Worm (Caenorhabditis elegans) whole organism, L2 larva: Measurements from ENCODE around the gene sri-1.
"Not testable (repeated sequence)": the region's sequence is repeated elsewhere in the genome, so short reads cannot be mapped to it uniquely, and the experiment has no call there.

Experiments used
- C34F6.9 ChIP-seq: fragments of 150-350 bp; optimal IDR thresholded peaks from 2 replicates; lab custom pipeline; 2014; ENCODE audit warnings: missing biosample characterization, missing genetic modification characterization
- F13H6.1 ChIP-seq: sonication (generic microtip); optimal IDR thresholded peaks from 2 replicates; lab custom pipeline; 2016; ENCODE audit warnings: missing genetic modification characterization, missing compliant biosample characterization
- R02D3.7 ChIP-seq: fragments of 150-350 bp; optimal IDR thresholded peaks from 2 replicates; lab custom pipeline; 2014; ENCODE audit warnings: missing biosample characterization, missing genetic modification characterization
- Y55F3AM.14 ChIP-seq: fragments of 200-800 bp; sonication (Bioruptor generic); optimal IDR thresholded peaks from 2 replicates; lab custom pipeline; 2018; ENCODE audit warnings: mild to moderate bottlenecking, missing genetic modification characterization, missing compliant biosample characterization
- ZK546.5 ChIP-seq: sonication (generic microtip); optimal IDR thresholded peaks from 2 replicates; lab custom pipeline; 2017; ENCODE audit warnings: missing biosample characterization, missing genetic modification characterization
- aly-2 ChIP-seq: fragments of 150-350 bp; optimal IDR thresholded peaks from 2 replicates; lab custom pipeline; 2014; ENCODE audit warnings: missing biosample characterization, missing genetic modification characterization
- blmp-1 ChIP-seq: sonication (generic microtip); optimal IDR thresholded peaks from 2 replicates; lab custom pipeline; 2017; ENCODE audit warnings: missing genetic modification characterization, mild to moderate bottlenecking, missing compliant biosample characterization, antibody characterized with exemption, moderate library complexity; ENCODE audit not compliant: insufficient read depth
- ceh-16 ChIP-seq: fragments of 150-350 bp; optimal IDR thresholded peaks from 2 replicates; lab custom pipeline; 2014; ENCODE audit warnings: missing biosample characterization, missing genetic modification characterization
- ceh-82 ChIP-seq: fragments of 150-350 bp; optimal IDR thresholded peaks from 2 replicates; lab custom pipeline; 2014; ENCODE audit warnings: missing biosample characterization, missing genetic modification characterization
- crh-2 ChIP-seq: sonication (generic microtip); optimal IDR thresholded peaks from 2 replicates; lab custom pipeline; 2017; ENCODE audit warnings: missing biosample characterization, missing genetic modification characterization
- dmd-4 ChIP-seq: sonication (generic microtip); optimal IDR thresholded peaks from 2 replicates; lab custom pipeline; 2017; ENCODE audit warnings: missing biosample characterization, missing genetic modification characterization
- elt-1 ChIP-seq: fragments of 150-350 bp; optimal IDR thresholded peaks from 2 replicates; lab custom pipeline; 2014; ENCODE audit warnings: missing biosample characterization, missing genetic modification characterization
- elt-3 ChIP-seq: sonication (generic microtip); optimal IDR thresholded peaks from 2 replicates; lab custom pipeline; 2017; ENCODE audit warnings: missing biosample characterization, missing genetic modification characterization
- gmeb-1 ChIP-seq: fragments of 150-350 bp; optimal IDR thresholded peaks from 2 replicates; lab custom pipeline; 2014; ENCODE audit warnings: missing biosample characterization, missing genetic modification characterization
- lin-39 ChIP-seq: fragments of 150-350 bp; optimal IDR thresholded peaks from 2 replicates; lab custom pipeline; 2014; ENCODE audit warnings: missing biosample characterization, missing genetic modification reagents, missing genetic modification characterization
- lsy-2 ChIP-seq, 2 experiments: fragments of 150-350 bp in 1 of 2; sonication (generic microtip) in 1 of 2; optimal IDR thresholded peaks; 2 replicates each; lab custom pipeline; 2014 to 2017; ENCODE audit warnings: missing biosample characterization in 2 of 2, missing genetic modification characterization in 2 of 2
- mbf-1 ChIP-seq: sonication (generic microtip); optimal IDR thresholded peaks from 2 replicates; lab custom pipeline; 2017; ENCODE audit warnings: missing biosample characterization, missing genetic modification characterization
- nhr-10 ChIP-seq: sonication (generic microtip); optimal IDR thresholded peaks from 2 replicates; lab custom pipeline; 2017; ENCODE audit warnings: missing biosample characterization, missing genetic modification characterization
- nhr-12 ChIP-seq: fragments of 150-350 bp; optimal IDR thresholded peaks from 2 replicates; lab custom pipeline; 2014; ENCODE audit warnings: missing biosample characterization, missing genetic modification characterization
- nhr-129 ChIP-seq: fragments of 150-350 bp; optimal IDR thresholded peaks from 2 replicates; lab custom pipeline; 2014; ENCODE audit warnings: missing biosample characterization, missing genetic modification characterization
- nhr-21 ChIP-seq: fragments of 150-350 bp; optimal IDR thresholded peaks from 2 replicates; lab custom pipeline; 2014; ENCODE audit warnings: missing biosample characterization, missing genetic modification characterization
- nhr-23 ChIP-seq: fragments of 150-350 bp; optimal IDR thresholded peaks from 2 replicates; lab custom pipeline; 2014; ENCODE audit warnings: missing biosample characterization, missing genetic modification reagents, missing genetic modification characterization
- nhr-237 ChIP-seq: fragments of 150-350 bp; optimal IDR thresholded peaks from 2 replicates; lab custom pipeline; 2014; ENCODE audit warnings: missing biosample characterization, missing genetic modification characterization
- nhr-6 ChIP-seq: fragments of 150-350 bp; optimal IDR thresholded peaks from 2 replicates; lab custom pipeline; 2014; ENCODE audit warnings: missing biosample characterization, missing genetic modification characterization
- nhr-77 ChIP-seq: fragments of 150-350 bp; optimal IDR thresholded peaks from 2 replicates; lab custom pipeline; 2014; ENCODE audit warnings: missing biosample characterization, missing genetic modification characterization
- sma-3 ChIP-seq: sonication (generic microtip); optimal IDR thresholded peaks from 2 replicates; lab custom pipeline; 2016; ENCODE audit warnings: missing genetic modification reagents, missing genetic modification characterization, missing compliant biosample characterization
- sma-9 ChIP-seq, 2 experiments: fragments of 150-350 bp in 1 of 2; sonication (generic microtip) in 1 of 2; optimal IDR thresholded peaks; 2 replicates each; lab custom pipeline; 2014 to 2016; ENCODE audit warnings: missing genetic modification characterization in 2 of 2, mild to moderate bottlenecking in 1 of 2, missing biosample characterization in 1 of 2, missing compliant biosample characterization in 1 of 2, missing genetic modification reagents in 1 of 2, moderate library complexity in 1 of 2
- snpc-4 ChIP-seq: fragments of 150-350 bp; optimal IDR thresholded peaks from 2 replicates; lab custom pipeline; 2014; ENCODE audit warnings: missing biosample characterization, missing genetic modification characterization
- unc-39 ChIP-seq: fragments of 150-350 bp; optimal IDR thresholded peaks from 2 replicates; lab custom pipeline; 2014; ENCODE audit warnings: missing biosample characterization, missing genetic modification characterization
- unc-55 ChIP-seq: fragments of 150-350 bp; sonication (generic microtip); optimal IDR thresholded peaks from 3 replicates; lab custom pipeline; 2014; ENCODE audit warnings: missing biosample characterization, missing genetic modification reagents, missing genetic modification characterization
- unc-62 ChIP-seq: fragments of 150-350 bp; optimal IDR thresholded peaks from 2 replicates; lab custom pipeline; 2014; ENCODE audit warnings: missing biosample characterization, missing genetic modification reagents, missing genetic modification characterization
- ztf-1 ChIP-seq: fragments of 200-800 bp; sonication (Bioruptor generic); conservative IDR thresholded peaks from 2 replicates; pipeline ENCODE4 v1.3.6; 2022; ENCODE audit warnings: missing genetic modification characterization, missing compliant biosample characterization
- ztf-11 ChIP-seq: sonication (generic microtip); optimal IDR thresholded peaks from 2 replicates; lab custom pipeline; 2017; ENCODE audit warnings: missing biosample characterization, missing genetic modification characterization

The sri-1 gene

DNA sequence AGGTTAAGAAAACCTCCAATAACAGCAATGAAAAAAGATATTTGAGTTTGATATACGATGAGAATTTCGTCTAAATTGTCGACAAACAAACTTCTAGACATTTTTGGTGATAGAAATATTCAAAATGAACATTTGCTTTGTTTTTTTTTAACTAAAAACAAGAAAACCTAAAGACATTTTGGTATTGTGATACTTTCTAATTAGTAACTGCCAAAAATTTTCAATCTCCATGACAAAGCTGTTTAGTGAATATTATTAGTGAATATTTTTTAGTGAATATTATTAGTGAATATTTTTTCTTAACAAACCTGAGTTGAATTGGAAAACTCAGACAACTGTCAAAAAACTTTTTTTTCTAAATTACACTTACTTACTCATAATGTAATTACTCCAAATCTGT, 27.2 kb downstream of the sri-1 start, which contains the start of gene srw-55:
srw-55 (minus strand) TSS at position 101 of the 400 bp plus-strand sequence.
- TF ChIP-seq R02D3.7 (tag; lab: Kevin White, UChicago) (no peak), dmd-4 (tag; lab: Kevin White, UChicago) (no peak), nhr-77 (tag; lab: Kevin White, UChicago) (no peak), C34F6.9 (no peak), nhr-12 (no peak), snpc-4 (no peak), unc-62 (no peak), nhr-23 (no peak), gmeb-1 (no peak), ztf-1 (GFP tag; lab: Robert Waterston, UW) (no peak), Y55F3AM.14 (GFP tag; lab: Kevin White, UChicago) (no peak), nhr-10 (tag; lab: Kevin White, UChicago) (no peak)

DNA sequence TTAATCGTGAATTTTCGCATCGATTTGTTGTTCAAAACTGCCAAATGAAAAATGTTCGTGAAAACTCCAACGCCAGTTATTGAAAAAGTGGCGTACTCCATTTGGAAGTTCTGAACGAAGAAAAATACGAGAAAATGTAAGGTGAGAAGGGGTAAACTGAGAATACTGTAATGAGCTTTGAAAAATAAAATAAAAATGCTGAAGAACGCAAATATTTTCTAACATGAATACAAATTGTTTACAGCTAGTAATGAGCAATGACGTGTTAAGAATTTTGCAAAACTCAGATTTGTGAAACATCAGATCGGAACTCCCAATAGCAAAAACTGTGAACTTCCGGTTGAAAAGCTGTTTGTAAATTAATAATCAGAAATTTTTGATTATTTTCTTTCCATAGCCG, 35.1 kb downstream of the sri-1 start, which contains the start of gene srw-26:
srw-26 (minus strand) TSS at position 101 of the 400 bp plus-strand sequence.
- TF ChIP-seq ceh-16 = no peak

ce11 chrV:15929882-15930281, 37.6 kb downstream of the sri-1 start, which contains the start of gene srbc-77:
Gene srbc-77 (plus strand): TSS chrV:15930182.
- not testable (repeated sequence) for TF ChIP-seq mbf-1 (tag; lab: Kevin White, UChicago); sma-3 (GFP tag; lab: Kevin White, UChicago); aly-2 (tag; lab: Kevin White, UChicago)

DNA sequence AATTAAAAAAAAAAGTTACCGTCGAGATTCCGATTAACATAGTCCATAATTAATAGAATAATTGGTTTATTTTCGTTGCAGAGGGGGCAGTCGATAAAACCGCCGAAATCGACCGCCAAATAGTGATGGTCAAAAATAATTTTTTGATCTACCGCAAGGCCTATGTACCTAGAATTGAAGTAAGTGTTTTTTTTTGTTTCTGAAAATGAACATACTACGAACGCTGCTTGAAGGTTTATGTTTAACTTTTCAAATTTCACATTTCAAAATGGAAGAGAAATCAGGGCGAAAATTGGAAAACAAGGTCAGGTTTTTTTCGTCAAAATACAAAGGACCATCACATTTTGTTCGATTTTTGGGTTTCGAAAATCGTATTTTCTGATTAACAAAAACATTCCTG, 39.1 kb downstream of the sri-1 start, which contains the start of gene pzf-1:
pzf-1 (minus strand) TSS at position 101 of the 400 bp plus-strand sequence.
- TF ChIP-seq nhr-6 (tag; lab: Kevin White, UChicago) = no peak
- no peak for TF ChIP-seq aly-2 (tag; lab: Kevin White, UChicago)
- TF ChIP-seq mbf-1 (tag; lab: Kevin White, UChicago) = no peak
- TF ChIP-seq ztf-11 = no peak
- TF ChIP-seq lin-39 (tag; lab: Kevin White, UChicago) = no peak
- TF ChIP-seq unc-39 = no peak
- TF ChIP-seq lsy-2 (tag; optimal IDR thresholded peaks at IDR 0.05; lab: Kevin White, UChicago) = no peak
- TF ChIP-seq nhr-10 (tag; lab: Kevin White, UChicago) = no peak
- TF ChIP-seq F13H6.1 = no peak
- no peak for TF ChIP-seq ztf-1 (GFP tag; lab: Robert Waterston, UW)
- no peak for TF ChIP-seq ceh-82
- no peak for TF ChIP-seq nhr-237 (tag; lab: Kevin White, UChicago)
- TF ChIP-seq blmp-1 (tag; lab: Kevin White, UChicago) = no peak
- TF ChIP-seq sma-9 (GFP tag; optimal IDR thresholded peaks at IDR 0.05; lab: Kevin White, UChicago) = no peak
- TF ChIP-seq sma-9 (tag; optimal IDR thresholded peaks at IDR 0.05; lab: Kevin White, UChicago) = no peak
- no peak for TF ChIP-seq ZK546.5 (tag; lab: Kevin White, UChicago)
- TF ChIP-seq ceh-16 = no peak
- TF ChIP-seq dmd-4 (tag; lab: Kevin White, UChicago) = no peak
- TF ChIP-seq C34F6.9 = no peak
- TF ChIP-seq, all 48 proteins: peak for 0

DNA sequence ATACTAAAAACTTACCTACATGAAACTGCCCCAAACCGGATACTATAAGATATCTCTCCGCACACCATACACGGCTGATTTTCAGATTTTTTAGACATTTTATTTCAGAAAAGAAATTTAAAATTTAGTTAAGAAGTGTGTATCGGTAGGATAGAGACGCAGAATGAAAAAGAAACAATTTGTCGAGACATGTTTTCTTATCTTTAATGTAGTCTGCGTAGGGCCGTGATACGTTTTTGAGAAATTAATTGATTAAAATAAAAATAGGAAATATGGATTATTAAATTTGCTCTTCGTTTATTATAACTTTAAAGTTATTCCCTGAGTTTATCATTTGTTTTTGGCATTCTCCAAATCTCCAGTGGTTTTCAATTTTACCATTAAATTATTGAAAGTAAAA, 43.1 kb downstream of the sri-1 start, which contains the start of gene nhr-108:
nhr-108 (minus strand) TSS at position 166 of the 400 bp plus-strand sequence.
- no peak for TF ChIP-seq gmeb-1
- no peak for TF ChIP-seq elt-3 (tag; lab: Kevin White, UChicago)
- TF ChIP-seq crh-2 (tag; lab: Kevin White, UChicago) = no peak
- no peak for TF ChIP-seq nhr-237 (tag; lab: Kevin White, UChicago)
- TF ChIP-seq Y55F3AM.14 (GFP tag; lab: Kevin White, UChicago) = no peak
- no peak for TF ChIP-seq nhr-77 (tag; lab: Kevin White, UChicago)
- no peak for TF ChIP-seq unc-55 (GFP tag; lab: Kevin White, UChicago)
- TF ChIP-seq dmd-4 (tag; lab: Kevin White, UChicago) = no peak
- no peak for TF ChIP-seq nhr-129 (tag; lab: Kevin White, UChicago)
- no peak for TF ChIP-seq nhr-21
- no peak for TF ChIP-seq sma-3 (GFP tag; lab: Kevin White, UChicago)
- TF ChIP-seq F13H6.1 = no peak
- TF ChIP-seq elt-1 (tag; lab: Kevin White, UChicago) = no peak
